Fruit fly (Drosophila melanogaster) whole organism, wandering third instar larva: ENCODE data around the gene CG13040.

ENCODE experiments used
- Dfd ChIP-seq: fragments of >200 bp; optimal IDR thresholded peaks from 2 replicates; lab custom pipeline; 2017; ENCODE audit warnings: missing biosample characterization, missing genetic modification characterization
- Hr78 ChIP-seq: fragments of >200 bp; optimal IDR thresholded peaks from 2 replicates; lab custom pipeline; 2017; ENCODE audit warnings: missing biosample characterization, missing genetic modification characterization
- Mio ChIP-seq: sonication (Bioruptor generic); optimal IDR thresholded peaks from 2 replicates; lab custom pipeline; 2016; ENCODE audit warnings: missing biosample characterization, missing genetic modification characterization
- lola ChIP-seq: fragments of >200 bp; optimal IDR thresholded peaks from 2 replicates; lab custom pipeline; 2017; ENCODE audit warnings: missing biosample characterization, missing genetic modification characterization
- tai ChIP-seq: sonication (Bioruptor generic); optimal IDR thresholded peaks from 2 replicates; lab custom pipeline; 2016; ENCODE audit warnings: missing biosample characterization, missing genetic modification characterization

DNA sequence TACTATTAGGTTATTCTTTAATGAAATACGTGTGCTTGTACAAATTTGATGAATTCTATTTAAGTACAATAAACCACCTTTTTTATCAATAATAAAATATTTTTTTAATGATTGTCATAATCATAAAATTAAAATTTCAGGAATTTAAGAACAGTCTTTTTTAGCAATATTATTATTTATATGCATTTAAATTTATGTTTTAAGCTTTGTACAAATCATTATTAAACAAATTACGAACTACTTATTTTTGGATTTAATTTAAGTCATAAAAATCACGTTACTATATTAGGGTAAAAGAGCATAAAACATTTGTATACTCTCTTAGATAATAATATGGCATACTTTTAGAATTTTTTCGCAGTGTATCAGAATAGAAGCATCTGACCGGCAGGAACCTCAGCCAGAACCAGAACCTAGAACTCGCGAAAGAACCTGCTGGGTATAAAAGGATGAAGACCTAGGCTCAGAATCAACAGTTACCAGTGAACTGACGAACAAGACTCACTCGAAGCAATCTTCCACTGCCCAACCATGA, 35.6 kb upstream of the CG13040 start, which contains the start of gene Cpr72Ea:
- TF ChIP-seq tai (GFP tag; lab: Kevin White, UChicago) (no peak), Hr78 (GFP tag; lab: Kevin White, UChicago) (no peak), lola (GFP tag; lab: Kevin White, UChicago) (no peak), Dfd (GFP tag; lab: Kevin White, UChicago) (no peak), Mio (GFP tag; lab: Kevin White, UChicago) (no peak)
